Worm (Caenorhabditis elegans) whole organism, L1 larva: ENCODE results near the gene R10D12.13.
A peak's percentile ranks its signal among the peaks of the same experiment; 100 is the strongest.

Source experiments
- C16A3.4 ChIP-seq: fragments of 150-350 bp; optimal IDR thresholded peaks from 2 replicates; lab custom pipeline; 2014; ENCODE audit warnings: missing biosample characterization, missing genetic modification characterization
- C34B4.2 ChIP-seq: sonication (generic microtip); optimal IDR thresholded peaks from 2 replicates; lab custom pipeline; 2017; ENCODE audit warnings: mild to moderate bottlenecking, missing genetic modification characterization, missing compliant biosample characterization
- F16B12.6 ChIP-seq: fragments of 150-350 bp; optimal IDR thresholded peaks from 2 replicates; lab custom pipeline; 2014; ENCODE audit warnings: missing biosample characterization, missing genetic modification characterization
- Y116A8C.19 ChIP-seq: sonication (generic microtip); optimal IDR thresholded peaks from 2 replicates; lab custom pipeline; 2016; ENCODE audit warnings: missing compliant biosample characterization, missing genetic modification characterization, borderline replicate concordance
- aly-2 ChIP-seq: fragments of 150-350 bp; optimal IDR thresholded peaks from 2 replicates; lab custom pipeline; 2014; ENCODE audit warnings: missing biosample characterization, missing genetic modification characterization
- ceh-8 ChIP-seq: fragments of 200-800 bp; sonication (Bioruptor generic); optimal IDR thresholded peaks from 2 replicates; lab custom pipeline; 2018; ENCODE audit warnings: mild to moderate bottlenecking, missing genetic modification characterization, moderate library complexity, missing compliant biosample characterization
- ceh-82 ChIP-seq, 3 experiments: fragments of 150-350 bp in 1 of 3; sonication (generic microtip) in 2 of 3; optimal IDR thresholded peaks; 2 replicates each; lab custom pipeline; 2014 to 2017; ENCODE audit warnings: missing biosample characterization in 3 of 3, missing genetic modification characterization in 3 of 3
- ceh-90 ChIP-seq: sonication (generic microtip); optimal IDR thresholded peaks from 2 replicates; lab custom pipeline; 2016; ENCODE audit warnings: missing genetic modification characterization, missing compliant biosample characterization
- efl-1 ChIP-seq, 4 experiments: fragments of 150-350 bp; optimal IDR thresholded peaks in 3 of 4; peaks in 1 of 4; 1 replicate in 1 of 4; 2 replicates in 3 of 4; lab custom pipeline; 2014; ENCODE audit warnings: missing biosample characterization in 2 of 4, missing genetic modification characterization in 2 of 4, missing genetic modification reagents in 2 of 4
- efl-3 ChIP-seq: fragments of 200-800 bp; sonication (Bioruptor generic); optimal IDR thresholded peaks from 2 replicates; lab custom pipeline; 2018; ENCODE audit warnings: mild to moderate bottlenecking, missing genetic modification characterization, missing compliant biosample characterization
- egl-13 ChIP-seq: sonication (generic microtip); optimal IDR thresholded peaks from 2 replicates; lab custom pipeline; 2016; ENCODE audit warnings: missing genotype, missing genetic modification reagents, missing genetic modification characterization, missing compliant biosample characterization
- elt-3 ChIP-seq, 6 experiments: fragments of 150-350 bp in 1 of 6; sonication (generic microtip); optimal IDR thresholded peaks; 2 replicates each; lab custom pipeline; 2017 to 2018; ENCODE audit warnings: missing biosample characterization in 6 of 6, missing genetic modification characterization in 6 of 6, inconsistent platforms in 1 of 6
- ets-5 ChIP-seq: fragments of 200-800 bp; sonication (Bioruptor generic); IDR thresholded peaks from 2 replicates; pipeline ENCODE4 v1.3.6; 2022; ENCODE audit warnings: missing genetic modification characterization, missing compliant biosample characterization
- fkh-10 ChIP-seq: sonication (generic microtip); optimal IDR thresholded peaks from 2 replicates; lab custom pipeline; 2017; ENCODE audit warnings: missing biosample characterization, missing genetic modification reagents, missing genetic modification characterization
- fkh-8 ChIP-seq: sonication (generic microtip); optimal IDR thresholded peaks from 2 replicates; lab custom pipeline; 2016; ENCODE audit warnings: mild to moderate bottlenecking, missing genetic modification characterization, missing compliant biosample characterization
- grh-1 ChIP-seq: fragments of 200-800 bp; sonication (Bioruptor generic); IDR thresholded peaks from 2 replicates; pipeline ENCODE4 v1.3.6; 2022; ENCODE audit warnings: missing genetic modification reagents, missing genetic modification characterization, missing compliant biosample characterization
- hlh-17 ChIP-seq: fragments of 200-800 bp; sonication (Bioruptor generic); optimal IDR thresholded peaks from 2 replicates; lab custom pipeline; 2018; ENCODE audit warnings: missing genetic modification characterization, mild to moderate bottlenecking, missing compliant biosample characterization, moderate library complexity, borderline replicate concordance
- hlh-4 ChIP-seq: sonication (generic microtip); optimal IDR thresholded peaks from 2 replicates; lab custom pipeline; 2016; ENCODE audit warnings: mild to moderate bottlenecking, missing genetic modification characterization, missing compliant biosample characterization
- hpl-2 ChIP-seq: fragments of 150-350 bp; optimal IDR thresholded peaks from 2 replicates; lab custom pipeline; 2014; ENCODE audit warnings: missing biosample characterization, missing genetic modification reagents, missing genetic modification characterization
- isw-1 ChIP-seq: fragments of 200-800 bp; sonication (Bioruptor generic); IDR thresholded peaks from 2 replicates; pipeline ENCODE4 v1.3.6; 2022; ENCODE audit warnings: missing genetic modification characterization, missing compliant biosample characterization
- jun-1 ChIP-seq: fragments of 150-350 bp; optimal IDR thresholded peaks from 2 replicates; lab custom pipeline; 2014; ENCODE audit warnings: missing biosample characterization, missing genetic modification reagents, missing genetic modification characterization
- lin-14 ChIP-seq: fragments of 200-800 bp; sonication (Bioruptor generic); optimal IDR thresholded peaks from 2 replicates; lab custom pipeline; 2018; ENCODE audit warnings: mild to moderate bottlenecking, missing genetic modification characterization, moderate library complexity, missing compliant biosample characterization
- lin-35 ChIP-seq, 2 experiments: fragments of 150-350 bp; optimal IDR thresholded peaks; 2 replicates each; lab custom pipeline; 2014; ENCODE audit warnings: missing biosample characterization in 2 of 2, missing genetic modification characterization in 2 of 2, missing genetic modification reagents in 2 of 2
- lin-39 ChIP-seq: fragments of 150-350 bp; optimal IDR thresholded peaks from 2 replicates; lab custom pipeline; 2014; ENCODE audit warnings: missing biosample characterization, missing genetic modification reagents, missing genetic modification characterization
- lir-3 ChIP-seq: sonication (generic microtip); optimal IDR thresholded peaks from 2 replicates; lab custom pipeline; 2016; ENCODE audit warnings: mild to moderate bottlenecking, missing genetic modification characterization, moderate library complexity, missing compliant biosample characterization; ENCODE audit not compliant: poor library complexity
- lsy-2 ChIP-seq, 2 experiments: fragments of 150-350 bp; optimal IDR thresholded peaks; 2 replicates each; lab custom pipeline; 2014; ENCODE audit warnings: missing biosample characterization in 2 of 2, missing genetic modification characterization in 2 of 2
- nhr-11 ChIP-seq: fragments of 150-350 bp; optimal IDR thresholded peaks from 2 replicates; lab custom pipeline; 2014; ENCODE audit warnings: missing biosample characterization, missing genetic modification characterization
- nhr-12 ChIP-seq: sonication (generic microtip); optimal IDR thresholded peaks from 2 replicates; lab custom pipeline; 2017; ENCODE audit warnings: missing biosample characterization, missing genetic modification characterization
- nhr-237 ChIP-seq: fragments of 150-350 bp; optimal IDR thresholded peaks from 2 replicates; lab custom pipeline; 2014; ENCODE audit warnings: missing biosample characterization, missing genetic modification characterization
- nhr-47 ChIP-seq: sonication (generic microtip); optimal IDR thresholded peaks from 2 replicates; lab custom pipeline; 2016; ENCODE audit warnings: mild to moderate bottlenecking, missing genetic modification characterization, moderate library complexity, missing compliant biosample characterization
- nhr-71 ChIP-seq: sonication (generic microtip); optimal IDR thresholded peaks from 2 replicates; lab custom pipeline; 2016; ENCODE audit warnings: mild to moderate bottlenecking, missing genetic modification characterization, moderate library complexity, missing compliant biosample characterization
- nhr-77 ChIP-seq: fragments of 150-350 bp; optimal IDR thresholded peaks from 2 replicates; lab custom pipeline; 2014; ENCODE audit warnings: missing biosample characterization, missing genetic modification characterization
- nhr-84 ChIP-seq: sonication (generic microtip); optimal IDR thresholded peaks from 2 replicates; lab custom pipeline; 2017; ENCODE audit warnings: missing biosample characterization, missing genetic modification characterization
- pax-3 ChIP-seq: fragments of 200-800 bp; sonication (Bioruptor generic); optimal IDR thresholded peaks from 2 replicates; lab custom pipeline; 2018; ENCODE audit warnings: mild to moderate bottlenecking, missing genetic modification characterization, moderate library complexity, missing compliant biosample characterization
- pqm-1 ChIP-seq: sonication (generic microtip); optimal IDR thresholded peaks from 3 replicates; lab custom pipeline; 2017; ENCODE audit warnings: missing biosample characterization, missing genetic modification characterization
- skn-1 ChIP-seq: fragments of 150-350 bp; optimal IDR thresholded peaks from 2 replicates; lab custom pipeline; 2014; ENCODE audit warnings: missing biosample characterization, missing genetic modification characterization
- snpc-4 ChIP-seq: fragments of 150-350 bp; optimal IDR thresholded peaks from 2 replicates; lab custom pipeline; 2014; ENCODE audit warnings: missing biosample characterization, missing genetic modification characterization
- sox-4 ChIP-seq: sonication (generic microtip); optimal IDR thresholded peaks from 2 replicates; lab custom pipeline; 2016; ENCODE audit warnings: missing genetic modification characterization, missing compliant biosample characterization
- swsn-7 ChIP-seq: sonication (generic microtip); optimal IDR thresholded peaks from 2 replicates; lab custom pipeline; 2016; ENCODE audit warnings: missing genetic modification characterization, missing compliant biosample characterization
- tbx-2 ChIP-seq: sonication (generic microtip); optimal IDR thresholded peaks from 2 replicates; lab custom pipeline; 2016; ENCODE audit warnings: missing genetic modification characterization, missing compliant biosample characterization
- tlp-1 ChIP-seq: fragments of 150-350 bp; optimal IDR thresholded peaks from 2 replicates; lab custom pipeline; 2014; ENCODE audit warnings: missing biosample characterization, missing genetic modification characterization
- unc-130 ChIP-seq: fragments of 150-350 bp; optimal IDR thresholded peaks from 2 replicates; lab custom pipeline; 2017; ENCODE audit warnings: missing biosample characterization, missing genetic modification characterization, inconsistent platforms
- unc-30 ChIP-seq: sonication (generic microtip); optimal IDR thresholded peaks from 2 replicates; lab custom pipeline; 2017; ENCODE audit warnings: missing biosample characterization, missing genetic modification characterization
- unc-62 ChIP-seq: fragments of 150-350 bp; optimal IDR thresholded peaks from 2 replicates; lab custom pipeline; 2014; ENCODE audit warnings: missing biosample characterization, missing genetic modification reagents, missing genetic modification characterization
- unc-86 ChIP-seq: sonication (generic microtip); optimal IDR thresholded peaks from 2 replicates; lab custom pipeline; 2016; ENCODE audit warnings: missing genetic modification characterization, missing compliant biosample characterization
- vab-15 ChIP-seq: sonication (generic microtip); optimal IDR thresholded peaks from 2 replicates; lab custom pipeline; 2017; ENCODE audit warnings: missing genotype, mild to moderate bottlenecking, missing genetic modification characterization, missing compliant biosample characterization
- xbp-1 ChIP-seq: sonication (generic microtip); optimal IDR thresholded peaks from 2 replicates; lab custom pipeline; 2016; ENCODE audit warnings: missing genetic modification characterization, missing compliant biosample characterization
- ztf-4 ChIP-seq: fragments of 150-350 bp; optimal IDR thresholded peaks from 2 replicates; lab custom pipeline; 2014; ENCODE audit warnings: missing biosample characterization, missing genetic modification characterization

Gene R10D12.13

ce11 chrV:14006819-14007218, 44.6 kb downstream of the R10D12.13 start:
- TF ChIP-seq nhr-71 (tag; lab: Kevin White, UChicago) (peak; percentile 25), lin-35 (GFP tag; optimal IDR thresholded peaks at IDR 0.05; lab: Kevin White, UChicago) (peak in 1 of 2 experiments; percentile 16), nhr-11 (no peak), pax-3 (tag; lab: Kevin White, UChicago) (peak; percentile 40), lsy-2 (tag; optimal IDR thresholded peaks at IDR 0.05; lab: Kevin White, UChicago) (peak in 1 of 2 experiments; percentile 37), isw-1 (GFP tag; lab: Robert Waterston, UW) (0 out of 2 replicates have a peak, but pooled peaks have one; percentile 2), tbx-2 (peak; percentile 12), ceh-8 (GFP tag; lab: Kevin White, UChicago) (peak; percentile 5), nhr-47 (tag; lab: Kevin White, UChicago) (peak; percentile 27), hpl-2 (no peak), unc-86 (tag; lab: Kevin White, UChicago) (peak; percentile 28), efl-1 (optimal IDR thresholded peaks at IDR 0.05; lab: Kevin White, UChicago) (peak in 1 of 2 experiments; percentile 10), efl-1 (GFP tag; optimal IDR thresholded peaks at IDR 0.05 in 1 of 2; lab: Kevin White, UChicago) (no peak), vab-15 (tag; lab: Kevin White, UChicago) (no peak), lir-3 (tag; lab: Kevin White, UChicago) (no peak), fkh-8 (peak; percentile 42), ceh-82 (tag; optimal IDR thresholded peaks at IDR 0.05; lab: Kevin White, UChicago) (peak in 2 of 3 experiments; percentile 9 to 28), lin-14 (GFP tag; lab: Kevin White, UChicago) (peak; percentile 63)

DNA sequence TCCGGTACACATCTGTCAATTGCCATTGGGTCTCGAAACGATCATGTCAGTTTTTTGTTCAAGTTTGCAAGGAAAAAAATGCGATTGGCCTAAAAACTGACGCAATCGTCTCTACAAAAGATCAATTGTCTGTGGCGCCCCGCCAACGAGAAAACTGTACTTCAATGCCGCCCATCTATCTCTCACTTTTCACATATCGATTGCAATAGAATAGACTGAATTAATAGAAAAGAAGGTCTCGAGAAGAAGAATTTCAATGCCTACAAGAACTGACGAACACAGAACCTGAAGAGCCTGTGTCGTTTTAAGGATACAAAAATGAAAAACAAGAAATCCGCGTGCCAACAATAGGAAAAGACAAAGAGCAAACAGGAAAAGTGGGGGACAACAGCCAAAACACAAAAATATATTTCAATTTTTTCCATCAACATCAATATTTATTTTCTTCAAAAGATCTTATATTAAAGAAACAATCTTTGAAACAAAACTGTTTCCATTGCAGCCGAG, 46.2 kb downstream of the R10D12.13 start:
- TF ChIP-seq aly-2 (no peak), swsn-7 (tag; lab: Kevin White, UChicago) (no peak), ztf-4 (tag; lab: Kevin White, UChicago) (no peak), nhr-11 (no peak), Y116A8C.19 (no peak), efl-3 (GFP tag; lab: Kevin White, UChicago) (no peak), nhr-12 (tag; lab: Kevin White, UChicago) (no peak), pqm-1 (tag; lab: Kevin White, UChicago) (no peak), fkh-8 (no peak), pax-3 (tag; lab: Kevin White, UChicago) (no peak), C34B4.2 (no peak), vab-15 (tag; lab: Kevin White, UChicago) (no peak), nhr-77 (tag; lab: Kevin White, UChicago) (peak; percentile 5), xbp-1 (tag; lab: Kevin White, UChicago) (no peak), unc-130 (tag; lab: Kevin White, UChicago) (no peak), nhr-71 (tag; lab: Kevin White, UChicago) (peak; percentile 39), sox-4 (tag; lab: Kevin White, UChicago) (no peak), egl-13 (no peak), fkh-10 (no peak), hlh-4 (tag; lab: Kevin White, UChicago) (no peak), hpl-2 (no peak), ceh-82 (tag; optimal IDR thresholded peaks at IDR 0.05; lab: Kevin White, UChicago) (no peak), lir-3 (tag; lab: Kevin White, UChicago) (no peak), nhr-84 (tag; lab: Kevin White, UChicago) (no peak), unc-62 (GFP tag; lab: Kevin White, UChicago) (no peak), ceh-90 (tag; lab: Kevin White, UChicago) (no peak), lin-14 (GFP tag; lab: Kevin White, UChicago) (peak; percentile 42), skn-1 (tag; lab: Kevin White, UChicago) (no peak), grh-1 (GFP tag; lab: Robert Waterston, UW) (no peak), tlp-1 (tag; lab: Kevin White, UChicago) (no peak), hlh-17 (GFP tag; lab: Kevin White, UChicago) (no peak), snpc-4 (no peak), isw-1 (GFP tag; lab: Robert Waterston, UW) (no peak), nhr-237 (tag; lab: Kevin White, UChicago) (no peak), jun-1 (tag; lab: Kevin White, UChicago) (no peak), lin-39 (tag; lab: Kevin White, UChicago) (no peak), lsy-2 (tag; optimal IDR thresholded peaks at IDR 0.05; lab: Kevin White, UChicago) (peak; percentile 7 to 33), elt-3 (tag; optimal IDR thresholded peaks at IDR 0.05; lab: Kevin White, UChicago) (no peak), efl-1 (optimal IDR thresholded peaks at IDR 0.05; lab: Kevin White, UChicago) (peak; percentile 4 to 9), efl-1 (GFP tag; optimal IDR thresholded peaks at IDR 0.05 in 1 of 2; lab: Kevin White, UChicago) (peak in 1 of 2 experiments; percentile 54), unc-30 (no peak), C16A3.4 (tag; lab: Kevin White, UChicago) (no peak), ets-5 (no peak), F16B12.6 (tag; lab: Kevin White, UChicago) (no peak)
